Worm (Caenorhabditis elegans): Measurements from ENCODE around the gene ess-2.

The ess-2 gene

DNA sequence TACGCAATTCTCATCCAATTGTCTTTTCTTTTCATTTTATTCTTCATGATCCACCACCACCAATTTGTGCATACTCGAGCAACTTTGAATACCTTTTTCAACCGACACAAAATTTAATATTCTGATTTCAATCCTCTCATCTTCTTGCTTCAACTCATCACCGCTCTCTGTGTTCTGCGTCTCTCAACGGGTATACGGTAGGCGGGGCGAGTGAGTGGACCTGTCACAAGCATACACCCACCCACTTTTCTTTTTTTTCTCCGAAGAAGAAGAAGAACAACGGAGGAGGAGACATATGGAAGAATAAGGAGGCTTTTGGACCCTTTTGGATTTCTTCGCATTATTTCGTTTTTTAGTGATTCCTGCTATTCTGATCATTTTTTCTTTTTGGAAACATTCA is 28.7 kb downstream of the ess-2 start:
- no peak for TF ChIP-seq fos-1 (tag; optimal IDR thresholded peaks at IDR 0.05)
- TF ChIP-seq blmp-1 (tag; optimal IDR thresholded peaks at IDR 0.05) = peak; percentile 47
- TF ChIP-seq lsy-2 (tag; optimal IDR thresholded peaks at IDR 0.05) = peak; percentile 49 to 84

DNA sequence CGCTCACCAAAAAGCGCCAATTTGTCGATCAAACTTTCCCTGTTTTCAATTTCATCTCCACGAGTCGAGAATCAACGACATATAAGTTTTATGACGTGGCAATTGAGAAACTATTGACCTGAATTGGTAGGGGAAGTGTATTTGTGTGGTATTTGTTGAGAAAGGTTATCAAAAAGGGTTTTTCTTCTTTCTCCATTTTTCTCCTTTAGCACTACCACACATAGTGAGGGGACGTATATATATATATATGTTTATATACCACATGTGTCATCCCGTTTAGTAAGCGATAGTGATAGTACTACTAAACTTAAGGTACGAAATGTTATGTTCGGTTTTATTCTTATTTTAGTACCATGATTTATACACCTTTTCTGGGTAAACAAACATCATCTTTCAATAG is 32.5 kb downstream of the ess-2 start:
- TF ChIP-seq aly-2 (tag; optimal IDR thresholded peaks at IDR 0.05) (no peak), efl-1 (optimal IDR thresholded peaks at IDR 0.05) (no peak), efl-1 (GFP tag; optimal IDR thresholded peaks at IDR 0.05 in 1 of 2) (peak in 1 of 2 experiments; percentile 51), nhr-237 (tag; optimal IDR thresholded peaks at IDR 0.05) (no peak), ceh-82 (tag; optimal IDR thresholded peaks at IDR 0.05) (no peak), xbp-1 (tag; optimal IDR thresholded peaks at IDR 0.05) (no peak)

DNA sequence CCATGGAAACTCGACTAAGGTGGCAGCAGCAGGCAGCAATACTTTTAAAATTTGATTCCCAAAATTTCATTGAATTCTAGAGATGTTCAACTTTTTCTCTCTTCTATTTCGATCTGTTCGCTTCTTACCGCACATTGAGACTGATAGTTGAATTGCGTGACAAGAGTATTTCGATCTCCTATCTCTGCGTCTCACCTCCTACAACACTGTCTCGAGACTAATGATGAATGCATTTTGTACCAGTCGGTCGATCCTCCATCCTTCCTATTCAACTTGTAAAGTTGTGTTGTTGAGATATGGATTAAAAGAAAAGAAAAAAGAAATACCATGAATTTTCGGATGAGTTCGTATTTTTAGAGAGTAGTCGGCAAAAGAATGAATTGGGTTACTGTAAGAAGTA is 39.0 kb downstream of the ess-2 start:
- TF ChIP-seq aly-2 (tag; optimal IDR thresholded peaks at IDR 0.05) (no peak), hlh-17 (GFP tag; optimal IDR thresholded peaks at IDR 0.05; ENCODE audit: borderline replicate concordance) (no peak), egl-27 (tag; optimal IDR thresholded peaks at IDR 0.05) (no peak), lin-13 (GFP tag; optimal IDR thresholded peaks at IDR 0.05) (no peak), C04F5.9 (tag; optimal IDR thresholded peaks at IDR 0.05) (no peak), ama-1 (optimal IDR thresholded peaks at IDR 0.05) (no peak), grh-1 (GFP tag; IDR thresholded peaks at IDR 0.05) (no peak), nhr-85 (tag) (no peak), tlp-1 (tag; optimal IDR thresholded peaks at IDR 0.05) (no peak), hlh-4 (tag; optimal IDR thresholded peaks at IDR 0.05) (no peak), nhr-19 (GFP tag; conservative IDR thresholded peaks at IDR 0.05) (no peak), lir-3 (tag; optimal IDR thresholded peaks at IDR 0.05; ENCODE audit: poor library complexity) (no peak), irx-1 (tag; optimal IDR thresholded peaks at IDR 0.05) (no peak), ceh-82 (tag; optimal IDR thresholded peaks at IDR 0.05) (no peak), nhr-47 (tag; optimal IDR thresholded peaks at IDR 0.05) (no peak), hpl-2 (GFP tag; optimal IDR thresholded peaks at IDR 0.05) (no peak), lin-35 (GFP tag; optimal IDR thresholded peaks at IDR 0.05) (no peak), pax-3 (tag; optimal IDR thresholded peaks at IDR 0.05) (no peak), fkh-4 (tag; optimal IDR thresholded peaks at IDR 0.05; ENCODE audit: borderline replicate concordance) (no peak), C34B4.2 (tag; optimal IDR thresholded peaks at IDR 0.05) (no peak)

DNA sequence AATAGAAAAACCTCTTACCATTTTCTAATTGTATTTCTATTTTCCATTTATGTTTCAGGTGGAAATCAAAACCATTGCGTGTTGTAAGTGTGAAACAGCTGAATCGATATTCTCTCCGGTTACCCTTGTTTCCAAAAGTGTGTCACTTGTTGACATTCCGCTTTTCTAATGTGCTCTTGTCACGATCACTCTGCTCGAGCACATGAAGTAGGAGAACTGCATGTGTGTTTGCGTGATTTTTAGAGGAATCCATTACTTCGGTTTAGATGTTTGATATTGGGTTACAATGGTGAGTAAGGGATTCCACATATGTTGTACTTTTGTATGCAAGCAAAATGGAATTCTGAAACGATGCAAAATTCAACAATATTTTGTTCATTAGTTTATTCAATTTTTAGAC is 39.7 kb downstream of the ess-2 start:
- TF ChIP-seq ztf-4 (tag; optimal IDR thresholded peaks at IDR 0.05) (peak; percentile 14), ama-1 (optimal IDR thresholded peaks at IDR 0.05) (peak; percentile 8), dpl-1 (GFP tag; optimal IDR thresholded peaks at IDR 0.05) (no peak), efl-1 (optimal IDR thresholded peaks at IDR 0.05) (no peak), efl-1 (GFP tag; optimal IDR thresholded peaks at IDR 0.05 in 1 of 2) (peak in 1 of 2 experiments; percentile 91), mep-1 (tag; optimal IDR thresholded peaks at IDR 0.05) (peak; percentile 32), ztf-11 (tag; optimal IDR thresholded peaks at IDR 0.05) (peak in 1 of 2 experiments; percentile 1)

DNA sequence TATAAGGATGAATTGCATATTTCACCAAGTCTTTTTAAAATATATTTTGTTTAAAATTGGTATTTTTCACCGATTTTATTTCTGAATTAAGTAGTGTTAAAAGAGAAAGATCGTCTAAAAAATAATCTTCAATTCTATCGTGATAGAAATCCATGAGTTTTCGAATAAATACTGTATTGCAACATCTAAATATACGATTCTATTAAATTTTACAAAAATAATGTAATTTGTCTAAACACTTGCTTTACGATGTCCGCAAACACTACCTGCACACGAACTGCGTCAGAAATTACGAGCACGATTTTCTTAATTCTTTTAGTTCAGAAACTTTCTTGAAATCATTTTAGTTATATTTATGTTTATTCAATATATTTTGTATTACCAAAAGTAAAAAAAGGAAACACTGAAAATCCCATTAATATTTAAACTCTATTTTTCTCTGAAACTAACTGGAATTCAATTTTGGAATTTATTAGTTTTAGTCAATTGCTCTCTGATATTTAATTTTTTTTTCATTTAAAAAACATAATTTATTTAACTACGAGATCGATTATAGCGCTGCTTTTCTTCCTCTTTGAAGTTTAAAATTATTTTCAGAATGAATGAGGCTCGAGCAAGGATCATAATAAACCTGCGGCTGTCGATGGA is 40.9 kb downstream of the ess-2 start, which contains the start of gene mrpl-32:
TSS of gene mrpl-32 (plus strand) at position 598 of the 648 bp plus-strand sequence.
- no peak for TF ChIP-seq hlh-17 (GFP tag; optimal IDR thresholded peaks at IDR 0.05; ENCODE audit: borderline replicate concordance)
- peak; percentile 45 for TF ChIP-seq F16B12.6 (tag; optimal IDR thresholded peaks at IDR 0.05)
- peak; percentile 10 for TF ChIP-seq mep-1 (tag; optimal IDR thresholded peaks at IDR 0.05)
- TF ChIP-seq pag-3 (tag; optimal IDR thresholded peaks at IDR 0.05; ENCODE audit: borderline replicate concordance, insufficient read depth) = no peak
- peak; percentile 82 for TF ChIP-seq ama-1 (optimal IDR thresholded peaks at IDR 0.05)
- peak; percentile 25 for TF ChIP-seq nhr-90 (tag; optimal IDR thresholded peaks at IDR 0.05; ENCODE audit: poor library complexity)
- peak in 1 of 3 experiments; percentile 10 for TF ChIP-seq dpl-1 (GFP tag; optimal IDR thresholded peaks at IDR 0.05)
- TF ChIP-seq lin-35 (GFP tag; optimal IDR thresholded peaks at IDR 0.05) = peak in 1 of 2 experiments; percentile 17
- peak; percentile 33 for TF ChIP-seq nhr-47 (tag; optimal IDR thresholded peaks at IDR 0.05)
- peak; percentile 73 for TF ChIP-seq aly-2 (tag; optimal IDR thresholded peaks at IDR 0.05)
- no peak for TF ChIP-seq unc-98 (GFP tag; IDR thresholded peaks at IDR 0.05)
- no peak for TF ChIP-seq efl-1 (optimal IDR thresholded peaks at IDR 0.05)
- TF ChIP-seq efl-1 (GFP tag; optimal IDR thresholded peaks at IDR 0.05 in 1 of 2) = peak; percentile 8 to 78
- peak; percentile 34 to 51 for TF ChIP-seq lsy-2 (tag; optimal IDR thresholded peaks at IDR 0.05)
- peak; percentile 29 for TF ChIP-seq nhr-71 (tag; optimal IDR thresholded peaks at IDR 0.05)
